Worm (Caenorhabditis elegans): ENCODE data around the gene K06H6.1.
A peak's percentile ranks its signal among the peaks of the same experiment; 100 is the strongest.

Gene K06H6.1

DNA sequence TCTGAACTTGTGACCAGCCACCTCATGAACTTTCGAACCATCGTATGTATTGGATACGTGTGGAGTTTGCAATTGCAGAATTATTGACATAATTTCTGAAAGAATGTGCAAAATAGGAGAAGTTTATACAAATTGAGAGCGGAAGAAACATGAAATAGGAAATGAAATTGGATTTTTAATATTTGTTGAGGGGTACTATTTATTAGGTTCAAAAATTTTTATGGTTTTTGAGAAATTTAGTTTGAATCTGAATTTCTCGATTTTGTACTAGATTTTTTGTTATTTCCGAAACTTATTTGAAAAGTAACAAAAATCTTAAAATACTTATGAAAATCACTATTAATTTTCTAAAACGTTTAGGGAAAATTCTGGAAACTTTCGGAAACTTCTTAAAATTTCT is 40.6 kb downstream of the K06H6.1 start, which contains the start of gene F48G7.9:
Gene F48G7.9, minus strand, starts transcription at position 101 of the 400 bp plus-strand sequence.
- TF ChIP-seq nfya-1 (tag; optimal IDR thresholded peaks at IDR 0.05; ENCODE audit: insufficient read depth) (no peak), fkh-2 (tag; optimal IDR thresholded peaks at IDR 0.05) (no peak), pha-4 (tag; optimal IDR thresholded peaks at IDR 0.05) (no peak), unc-62 (GFP tag; optimal IDR thresholded peaks at IDR 0.05) (no peak), sea-2 (GFP tag; optimal IDR thresholded peaks at IDR 0.05) (no peak), eor-1 (tag; optimal IDR thresholded peaks at IDR 0.05) (no peak)

DNA sequence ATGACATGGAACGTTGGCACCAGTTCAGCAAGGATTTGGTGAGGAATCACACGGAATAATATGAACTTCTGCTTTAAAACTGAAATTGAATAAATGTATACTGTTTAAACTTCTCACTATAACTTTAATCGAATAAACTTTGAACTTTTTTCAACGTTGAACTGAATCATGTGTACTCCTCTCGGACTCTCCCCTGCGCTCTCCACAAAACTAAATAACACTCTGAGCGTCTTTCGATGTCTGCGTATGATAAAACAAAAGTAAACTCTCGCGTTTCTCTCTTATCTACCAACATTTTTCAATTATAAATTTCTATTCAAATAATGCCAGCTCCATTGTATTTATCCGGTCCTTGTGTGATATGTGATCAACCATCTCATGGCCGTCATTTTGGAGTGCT is 43.9 kb downstream of the K06H6.1 start:
- TF ChIP-seq elt-2 (tag; optimal IDR thresholded peaks at IDR 0.05) (peak; percentile 25), nhr-12 (tag; optimal IDR thresholded peaks at IDR 0.05) (no peak), tbx-2 (tag; optimal IDR thresholded peaks at IDR 0.05) (no peak), pha-4 (tag; optimal IDR thresholded peaks at IDR 0.05) (peak; percentile 59), nhr-67 (tag; optimal IDR thresholded peaks at IDR 0.05) (no peak), nfya-1 (tag; optimal IDR thresholded peaks at IDR 0.05; ENCODE audit: insufficient read depth) (no peak), unc-62 (GFP tag; optimal IDR thresholded peaks at IDR 0.05) (no peak), snpc-4 (tag; optimal IDR thresholded peaks at IDR 0.05) (peak; percentile 8), pqm-1 (tag; optimal IDR thresholded peaks at IDR 0.05) (peak; percentile 10)

- TF ChIP-seq nhr-28 (tag; optimal IDR thresholded peaks at IDR 0.05), result no peak
- TF ChIP-seq mml-1 (tag; optimal IDR thresholded peaks at IDR 0.05), result no peak
- TF ChIP-seq fkh-10 (GFP tag; optimal IDR thresholded peaks at IDR 0.05), result no peak
- TF ChIP-seq unc-39 (tag; optimal IDR thresholded peaks at IDR 0.05), result no peak
- TF ChIP-seq ztf-11 (tag; optimal IDR thresholded peaks at IDR 0.05), result no peak
- no peak for TF ChIP-seq lin-39 (tag; optimal IDR thresholded peaks at IDR 0.05)
- no peak for TF ChIP-seq jun-1 (tag; optimal IDR thresholded peaks at IDR 0.05)
Measured at ce11 chrV:634855-635254, 46.9 kb downstream of the K06H6.1 start, which contains the start of gene F48G7.10. TSS of gene F48G7.10 (minus strand) at chrV:634955.

DNA sequence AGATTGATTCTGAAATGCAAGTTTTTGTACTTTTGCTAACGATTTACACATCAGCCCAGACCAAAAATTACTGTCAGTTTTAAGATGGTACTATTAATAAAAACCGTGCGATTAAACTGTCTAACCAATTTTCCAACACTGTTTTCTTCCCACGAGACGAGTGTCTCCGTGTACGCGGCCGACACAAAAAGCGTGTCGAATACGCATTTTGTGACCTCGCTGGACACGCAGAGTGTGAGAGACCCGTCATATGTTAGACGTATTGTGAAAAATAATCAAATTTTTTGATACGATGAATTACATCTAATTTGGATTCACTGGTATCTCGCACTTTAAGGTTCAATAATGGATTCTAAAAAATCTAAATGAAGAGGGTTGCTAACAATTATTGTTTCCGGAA is 47.7 kb downstream of the K06H6.1 start:
- TF ChIP-seq ceh-82 (tag; optimal IDR thresholded peaks at IDR 0.05), result no peak
- TF ChIP-seq mml-1 (tag; optimal IDR thresholded peaks at IDR 0.05), result no peak
- TF ChIP-seq skn-1 (tag; optimal IDR thresholded peaks at IDR 0.05), result no peak
- peak; percentile 40 for TF ChIP-seq nhr-23 (tag; optimal IDR thresholded peaks at IDR 0.05)
- no peak for TF ChIP-seq ama-1 (optimal IDR thresholded peaks at IDR 0.05)
- TF ChIP-seq lsy-12 (tag; optimal IDR thresholded peaks at IDR 0.05), result no peak
- TF ChIP-seq nhr-25 (tag; optimal IDR thresholded peaks at IDR 0.05), result peak; percentile 35
- TF ChIP-seq pqm-1 (tag; optimal IDR thresholded peaks at IDR 0.05), result peak; percentile 51
- TF ChIP-seq elt-3 (tag; optimal IDR thresholded peaks at IDR 0.05), result no peak
- no peak for TF ChIP-seq unc-39 (tag; optimal IDR thresholded peaks at IDR 0.05)
- no peak for TF ChIP-seq sea-2 (GFP tag; optimal IDR thresholded peaks at IDR 0.05)
- TF ChIP-seq fkh-10 (GFP tag; optimal IDR thresholded peaks at IDR 0.05), result no peak
- no peak for TF ChIP-seq hmg-11 (tag; optimal IDR thresholded peaks at IDR 0.05)
- peak; percentile 52 for TF ChIP-seq pha-4 (tag; optimal IDR thresholded peaks at IDR 0.05)
- no peak for TF ChIP-seq unc-62 (GFP tag; optimal IDR thresholded peaks at IDR 0.05)
- TF ChIP-seq snpc-4 (tag; optimal IDR thresholded peaks at IDR 0.05), result peak; percentile 89
- peak; percentile 51 for TF ChIP-seq elt-2 (tag; optimal IDR thresholded peaks at IDR 0.05)
- TF ChIP-seq elt-1 (tag; optimal IDR thresholded peaks at IDR 0.05), result no peak
- no peak for TF ChIP-seq nhr-76 (tag; optimal IDR thresholded peaks at IDR 0.05)
- TF ChIP-seq nhr-28 (tag; optimal IDR thresholded peaks at IDR 0.05), result no peak
- no peak for TF ChIP-seq ceh-28 (tag; optimal IDR thresholded peaks at IDR 0.05)
- no peak for TF ChIP-seq ceh-16 (tag; optimal IDR thresholded peaks at IDR 0.05)
- TF ChIP-seq ceh-9 (tag; optimal IDR thresholded peaks at IDR 0.05), result no peak
- TF ChIP-seq nhr-12 (tag; optimal IDR thresholded peaks at IDR 0.05), result no peak
- TF ChIP-seq lin-39 (tag; optimal IDR thresholded peaks at IDR 0.05), result no peak
- TF ChIP-seq R02D3.7 (tag; optimal IDR thresholded peaks at IDR 0.05), result no peak
- no peak for TF ChIP-seq egl-27 (tag; optimal IDR thresholded peaks at IDR 0.05)
- TF ChIP-seq fos-1 (tag; optimal IDR thresholded peaks at IDR 0.05), result no peak
- TF ChIP-seq mdl-1 (tag; optimal IDR thresholded peaks at IDR 0.05), result no peak
- no peak for TF ChIP-seq tbx-2 (tag; optimal IDR thresholded peaks at IDR 0.05)
- TF ChIP-seq jun-1 (tag; optimal IDR thresholded peaks at IDR 0.05), result no peak
- TF ChIP-seq ZK546.5 (tag; optimal IDR thresholded peaks at IDR 0.05), result no peak
- no peak for TF ChIP-seq zag-1 (tag; optimal IDR thresholded peaks at IDR 0.05)
- no peak for TF ChIP-seq nhr-67 (tag; optimal IDR thresholded peaks at IDR 0.05)
- no peak for TF ChIP-seq ztf-11 (tag; optimal IDR thresholded peaks at IDR 0.05)
- no peak for TF ChIP-seq nfya-1 (tag; optimal IDR thresholded peaks at IDR 0.05; ENCODE audit: insufficient read depth)
- TF ChIP-seq nhr-77 (tag; optimal IDR thresholded peaks at IDR 0.05), result no peak
- no peak for TF ChIP-seq lin-15B (tag; optimal IDR thresholded peaks at IDR 0.05)

Data from whole organism, L3 larva.